Worm (Caenorhabditis elegans) whole organism, late embryonic: ENCODE data around the gene mab-23.
A peak's percentile ranks its signal among the peaks of the same experiment; 100 is the strongest.

Source experiments
- C08G9.2 ChIP-seq: sonication (generic microtip); optimal IDR thresholded peaks from 2 replicates; lab custom pipeline; 2016; ENCODE audit warnings: mild to moderate bottlenecking, missing genetic modification characterization, moderate library complexity, missing compliant biosample characterization
- C38D4.7 ChIP-seq: fragments of 200-800 bp; sonication (Bioruptor generic); optimal IDR thresholded peaks from 2 replicates; lab custom pipeline; 2018; ENCODE audit warnings: mild to moderate bottlenecking, missing genetic modification characterization, moderate library complexity, missing compliant biosample characterization
- F13H6.1 ChIP-seq: sonication (generic microtip); optimal IDR thresholded peaks from 2 replicates; lab custom pipeline; 2016; ENCODE audit warnings: missing genetic modification characterization, missing compliant biosample characterization
- K02D7.2 ChIP-seq: sonication (generic microtip); optimal IDR thresholded peaks from 2 replicates; lab custom pipeline; 2017; ENCODE audit warnings: mild to moderate bottlenecking, missing genetic modification characterization, missing compliant biosample characterization
- K09A11.1 ChIP-seq: sonication (generic microtip); optimal IDR thresholded peaks from 2 replicates; lab custom pipeline; 2017; ENCODE audit warnings: antibody characterized with exemption, mild to moderate bottlenecking, missing genetic modification characterization, missing compliant biosample characterization; ENCODE audit not compliant: insufficient read depth
- T23F11.4 ChIP-seq: fragments of 200-800 bp; sonication (Bioruptor generic); optimal IDR thresholded peaks from 2 replicates; lab custom pipeline; 2018; ENCODE audit warnings: mild to moderate bottlenecking, missing genetic modification characterization, missing compliant biosample characterization
- Y22D7AL.16 ChIP-seq: sonication (generic microtip); optimal IDR thresholded peaks from 2 replicates; lab custom pipeline; 2016; ENCODE audit warnings: missing genetic modification characterization, missing compliant biosample characterization
- ama-1 ChIP-seq: fragments of 150-350 bp; optimal IDR thresholded peaks from 2 replicates; lab custom pipeline; 2014
- ceh-14 ChIP-seq: sonication (generic microtip); optimal IDR thresholded peaks from 2 replicates; lab custom pipeline; 2016; ENCODE audit warnings: missing genotype, missing genetic modification characterization, missing compliant biosample characterization
- ceh-18 ChIP-seq: sonication (generic microtip); optimal IDR thresholded peaks from 2 replicates; lab custom pipeline; 2016; ENCODE audit warnings: missing genetic modification characterization, missing compliant biosample characterization
- ceh-2 ChIP-seq: sonication (generic microtip); optimal IDR thresholded peaks from 2 replicates; lab custom pipeline; 2016; ENCODE audit warnings: missing genotype, missing genetic modification characterization, missing compliant biosample characterization
- ceh-24 ChIP-seq: sonication (generic microtip); optimal IDR thresholded peaks from 2 replicates; lab custom pipeline; 2016; ENCODE audit warnings: mild to moderate bottlenecking, missing genetic modification characterization, missing compliant biosample characterization
- ceh-31 ChIP-seq: sonication (generic microtip); optimal IDR thresholded peaks from 2 replicates; lab custom pipeline; 2016; ENCODE audit warnings: missing genetic modification characterization, missing compliant biosample characterization
- ceh-45 ChIP-seq: fragments of 200-800 bp; sonication (Bioruptor generic); IDR thresholded peaks from 2 replicates; pipeline ENCODE4 v1.3.6; 2022; ENCODE audit warnings: missing genetic modification reagents, missing genetic modification characterization, missing compliant biosample characterization
- ceh-48 ChIP-seq: sonication (generic microtip); optimal IDR thresholded peaks from 2 replicates; lab custom pipeline; 2016; ENCODE audit warnings: missing genetic modification characterization, inconsistent platforms, missing compliant biosample characterization
- ceh-6 ChIP-seq: fragments of 200-800 bp; sonication (Bioruptor generic); optimal IDR thresholded peaks from 2 replicates; lab custom pipeline; 2018; ENCODE audit warnings: mild to moderate bottlenecking, missing genetic modification characterization, missing compliant biosample characterization
- ceh-9 ChIP-seq: sonication (generic microtip); optimal IDR thresholded peaks from 2 replicates; lab custom pipeline; 2016; ENCODE audit warnings: mild to moderate bottlenecking, missing genetic modification characterization, inconsistent platforms, missing compliant biosample characterization
- fax-1 ChIP-seq: sonication (generic microtip); optimal IDR thresholded peaks from 2 replicates; lab custom pipeline; 2016; ENCODE audit warnings: missing genotype, missing genetic modification characterization, missing compliant biosample characterization
- fkh-6 ChIP-seq: sonication (generic microtip); optimal IDR thresholded peaks from 2 replicates; lab custom pipeline; 2016; ENCODE audit warnings: missing genetic modification characterization, missing compliant biosample characterization
- hlh-13 ChIP-seq: fragments of 200-800 bp; sonication (Bioruptor generic); optimal IDR thresholded peaks from 2 replicates; lab custom pipeline; 2018; ENCODE audit warnings: mild to moderate bottlenecking, missing genetic modification characterization, missing compliant biosample characterization
- hlh-6 ChIP-seq: sonication (generic microtip); optimal IDR thresholded peaks from 2 replicates; lab custom pipeline; 2016; ENCODE audit warnings: missing genotype, missing genetic modification characterization, missing compliant biosample characterization
- hlh-8 ChIP-seq: sonication (generic microtip); optimal IDR thresholded peaks from 2 replicates; lab custom pipeline; 2016; ENCODE audit warnings: missing genotype, missing genetic modification characterization, missing compliant biosample characterization
- nfya-1 ChIP-seq: sonication (generic microtip); optimal IDR thresholded peaks from 2 replicates; lab custom pipeline; 2017; ENCODE audit warnings: missing genetic modification characterization, mild to moderate bottlenecking, missing compliant biosample characterization, antibody characterized with exemption, moderate library complexity
- nhr-11 ChIP-seq: fragments of 150-350 bp; optimal IDR thresholded peaks from 2 replicates; lab custom pipeline; 2014; ENCODE audit warnings: missing biosample characterization, missing genetic modification characterization
- nhr-232 ChIP-seq: sonication (generic microtip); optimal IDR thresholded peaks from 2 replicates; lab custom pipeline; 2016; ENCODE audit warnings: missing genetic modification characterization, missing compliant biosample characterization
- npax-4 ChIP-seq: sonication (generic microtip); optimal IDR thresholded peaks from 2 replicates; lab custom pipeline; 2016; ENCODE audit warnings: missing genetic modification characterization, missing compliant biosample characterization
- pag-3 ChIP-seq: sonication (generic microtip); optimal IDR thresholded peaks from 2 replicates; lab custom pipeline; 2016; ENCODE audit warnings: missing compliant biosample characterization, missing genetic modification characterization, borderline replicate concordance
- pat-9 ChIP-seq: fragments of 200-800 bp; sonication (Bioruptor generic); optimal IDR thresholded peaks from 2 replicates; lab custom pipeline; 2018; ENCODE audit warnings: mild to moderate bottlenecking, missing genetic modification characterization, moderate library complexity, missing compliant biosample characterization
- pha-2 ChIP-seq: sonication (generic microtip); optimal IDR thresholded peaks from 2 replicates; lab custom pipeline; 2017; ENCODE audit warnings: mild to moderate bottlenecking, missing genetic modification characterization, missing compliant biosample characterization
- pros-1 ChIP-seq: fragments of 150-350 bp; optimal IDR thresholded peaks from 2 replicates; lab custom pipeline; 2014; ENCODE audit warnings: missing biosample characterization, missing genetic modification reagents, missing genetic modification characterization
- rnt-1 ChIP-seq: sonication (generic microtip); optimal IDR thresholded peaks from 2 replicates; lab custom pipeline; 2016; ENCODE audit warnings: missing genetic modification characterization, missing compliant biosample characterization
- sox-2 ChIP-seq: fragments of 200-800 bp; sonication (Bioruptor generic); IDR thresholded peaks from 2 replicates; pipeline ENCODE4 v1.3.6; 2022; ENCODE audit warnings: missing genetic modification reagents, missing genetic modification characterization, missing compliant biosample characterization
- ttx-3 ChIP-seq: sonication (generic microtip); optimal IDR thresholded peaks from 2 replicates; lab custom pipeline; 2016; ENCODE audit warnings: missing genetic modification reagents, missing genetic modification characterization, missing compliant biosample characterization
- unc-3 ChIP-seq, 2 experiments: fragments of 200-800 bp in 1 of 2; sonication (Bioruptor generic) in 1 of 2; sonication (generic microtip) in 1 of 2; conservative IDR thresholded peaks in 1 of 2; optimal IDR thresholded peaks in 1 of 2; 2 replicates each; pipeline versions ENCODE4 v1.3.6 to Lab custom; 2016 to 2022; ENCODE audit warnings: missing compliant biosample characterization in 2 of 2, missing genetic modification characterization in 2 of 2, missing genetic modification reagents in 1 of 2
- unc-42 ChIP-seq: sonication (generic microtip); optimal IDR thresholded peaks from 2 replicates; lab custom pipeline; 2016; ENCODE audit warnings: missing genotype, missing genetic modification characterization, missing compliant biosample characterization
- unc-86 ChIP-seq: sonication (generic microtip); optimal IDR thresholded peaks from 2 replicates; lab custom pipeline; 2016; ENCODE audit warnings: missing genetic modification characterization, missing compliant biosample characterization
- zip-5 ChIP-seq: sonication (generic microtip); optimal IDR thresholded peaks from 2 replicates; lab custom pipeline; 2016; ENCODE audit warnings: missing genetic modification characterization, missing compliant biosample characterization
- ztf-16 ChIP-seq: sonication (generic microtip); optimal IDR thresholded peaks from 2 replicates; lab custom pipeline; 2017; ENCODE audit warnings: missing genetic modification characterization, missing compliant biosample characterization

Gene mab-23

ce11 chrV:10675978-10676377 is 43.1 kb downstream of the mab-23 start:
- TF ChIP-seq K09A11.1 (tag; lab: Kevin White, UChicago) (no peak), pros-1 (tag; lab: Kevin White, UChicago) (no peak), unc-86 (tag; lab: Kevin White, UChicago) (no peak), ztf-16 (tag; lab: Kevin White, UChicago) (no peak), hlh-13 (GFP tag; lab: Kevin White, UChicago) (no peak), unc-42 (tag; lab: Kevin White, UChicago) (peak; percentile 73)

ce11 chrV:10677459-10677858 is 44.6 kb downstream of the mab-23 start:
- no peak for TF ChIP-seq ama-1 (lab: Kevin White, UChicago)
- no peak for TF ChIP-seq rnt-1 (tag; lab: Kevin White, UChicago)
- no peak for TF ChIP-seq ceh-45 (GFP tag; lab: Robert Waterston, UW)
- peak; percentile 20 for TF ChIP-seq unc-42 (tag; lab: Kevin White, UChicago)
- TF ChIP-seq pag-3, result no peak
- peak; percentile 7 for TF ChIP-seq ceh-18 (tag; lab: Kevin White, UChicago)
- no peak for TF ChIP-seq C38D4.7 (GFP tag; lab: Kevin White, UChicago)
- TF ChIP-seq zip-5 (tag; lab: Kevin White, UChicago), result no peak
- no peak for TF ChIP-seq npax-4 (tag; lab: Kevin White, UChicago)
- TF ChIP-seq C08G9.2 (tag; lab: Kevin White, UChicago), result no peak
- peak; percentile 6 for TF ChIP-seq hlh-6 (tag; lab: Kevin White, UChicago)
- peak; percentile 28 for TF ChIP-seq nfya-1 (tag; lab: Kevin White, UChicago)
- no peak for TF ChIP-seq pha-2 (tag; lab: Kevin White, UChicago)
- no peak for TF ChIP-seq hlh-8 (tag; lab: Kevin White, UChicago)
- no peak for TF ChIP-seq ceh-2 (tag; lab: Kevin White, UChicago)
- no peak for TF ChIP-seq K09A11.1 (tag; lab: Kevin White, UChicago)
- no peak for TF ChIP-seq ceh-24 (tag; lab: Kevin White, UChicago)
- TF ChIP-seq ceh-14 (tag; lab: Kevin White, UChicago), result no peak
- TF ChIP-seq ceh-31 (tag; lab: Kevin White, UChicago), result peak; percentile 39
- TF ChIP-seq fax-1 (tag; lab: Kevin White, UChicago), result no peak
- no peak for TF ChIP-seq unc-86 (tag; lab: Kevin White, UChicago)
- TF ChIP-seq unc-3 (GFP tag; conservative IDR thresholded peaks at IDR 0.05; lab: Robert Waterston, UW), result no peak
- TF ChIP-seq unc-3 (tag; optimal IDR thresholded peaks at IDR 0.05; lab: Kevin White, UChicago), result no peak

ce11 chrV:10679080-10679479 is 46.2 kb downstream of the mab-23 start:
- TF ChIP-seq rnt-1 (tag; lab: Kevin White, UChicago) (no peak), ttx-3 (tag; lab: Kevin White, UChicago) (no peak), pat-9 (tag; lab: Kevin White, UChicago) (no peak), nhr-232 (tag; lab: Kevin White, UChicago) (no peak), pros-1 (tag; lab: Kevin White, UChicago) (no peak), nhr-11 (tag; lab: Kevin White, UChicago) (no peak), sox-2 (GFP tag; lab: Robert Waterston, UW) (no peak), T23F11.4 (GFP tag; lab: Kevin White, UChicago) (no peak), Y22D7AL.16 (tag; lab: Kevin White, UChicago) (no peak), ceh-2 (tag; lab: Kevin White, UChicago) (no peak), ceh-9 (no peak), ceh-48 (tag; lab: Kevin White, UChicago) (no peak), K02D7.2 (tag; lab: Kevin White, UChicago) (no peak), pha-2 (tag; lab: Kevin White, UChicago) (no peak), ceh-18 (tag; lab: Kevin White, UChicago) (no peak), fkh-6 (tag; lab: Kevin White, UChicago) (no peak), F13H6.1 (tag; lab: Kevin White, UChicago) (no peak), ceh-6 (GFP tag; lab: Kevin White, UChicago) (no peak), unc-42 (tag; lab: Kevin White, UChicago) (no peak)
